Fruit fly (Drosophila melanogaster) whole organism, embryonic: ENCODE data around the gene Cyp311a1.

Experiments used
- B-H2 ChIP-seq: fragments of 200-800 bp; sonication (Bioruptor generic); optimal IDR thresholded peaks from 2 replicates; lab custom pipeline; 2018; ENCODE audit warnings: missing biosample characterization, mild to moderate bottlenecking, missing genetic modification characterization
- BtbVII ChIP-seq: fragments of 200-800 bp; sonication (Bioruptor generic); optimal IDR thresholded peaks from 3 replicates; lab custom pipeline; 2017; ENCODE audit warnings: missing biosample characterization, mild to moderate bottlenecking, missing genetic modification characterization
- CG11456 ChIP-seq: fragments of 200-800 bp; sonication (Bioruptor generic); IDR thresholded peaks from 3 replicates; pipeline ENCODE4 v1.3.6; 2022; ENCODE audit warnings: missing biosample characterization, missing genetic modification characterization
- CG12104 ChIP-seq: fragments of 200-800 bp; sonication (Bioruptor generic); optimal IDR thresholded peaks from 3 replicates; lab custom pipeline; 2016; ENCODE audit warnings: missing biosample characterization, missing genetic modification characterization
- CG12744 ChIP-seq: fragments of 200-800 bp; sonication (Bioruptor generic); optimal IDR thresholded peaks from 2 replicates; lab custom pipeline; 2016; ENCODE audit warnings: missing biosample characterization, missing genetic modification characterization
- CG12942 ChIP-seq: fragments of 200-800 bp; sonication (Bioruptor generic); optimal IDR thresholded peaks from 3 replicates; lab custom pipeline; 2016; ENCODE audit warnings: missing biosample characterization, missing genetic modification characterization
- CG14667 ChIP-seq: fragments of 200-800 bp; sonication (Bioruptor generic); IDR thresholded peaks from 2 replicates; pipeline ENCODE4 v1.3.6; 2022; ENCODE audit warnings: missing biosample characterization, missing genetic modification characterization
- CG17361 ChIP-seq: fragments of 200-800 bp; sonication (Bioruptor generic); IDR thresholded peaks from 3 replicates; pipeline ENCODE4 v1.3.6; 2022; ENCODE audit warnings: missing biosample characterization, missing genetic modification characterization
- CG17385 ChIP-seq: fragments of 200-800 bp; sonication (Bioruptor generic); optimal IDR thresholded peaks from 3 replicates; lab custom pipeline; 2018; ENCODE audit warnings: missing biosample characterization, mild to moderate bottlenecking, missing genetic modification characterization
- CG17829 ChIP-seq: fragments of 200-800 bp; optimal IDR thresholded peaks from 2 replicates; lab custom pipeline; 2019; ENCODE audit warnings: missing biosample characterization, mild to moderate bottlenecking, missing genetic modification characterization, moderate library complexity
- CG3065 ChIP-seq: fragments of 200-800 bp; sonication (Bioruptor generic); optimal IDR thresholded peaks from 2 replicates; lab custom pipeline; 2016; ENCODE audit warnings: missing biosample characterization, missing genetic modification characterization
- CG5180 ChIP-seq: fragments of 200-800 bp; sonication (Bioruptor generic); optimal IDR thresholded peaks from 3 replicates; lab custom pipeline; 2017; ENCODE audit warnings: missing biosample characterization, missing genetic modification characterization, mild to moderate bottlenecking, moderate library complexity, missing genetic modification reagents
- CG7556 ChIP-seq: fragments of 200-800 bp; sonication (Bioruptor generic); optimal IDR thresholded peaks from 2 replicates; lab custom pipeline; 2017; ENCODE audit warnings: missing biosample characterization, mild to moderate bottlenecking, missing genetic modification characterization
- CG7987 ChIP-seq: fragments of 200-800 bp; sonication (Bioruptor generic); optimal IDR thresholded peaks from 2 replicates; lab custom pipeline; 2018; ENCODE audit warnings: missing biosample characterization, mild to moderate bottlenecking, missing genetic modification characterization, moderate library complexity
- CoRest ChIP-seq: fragments of 200-800 bp; sonication (Bioruptor generic); optimal IDR thresholded peaks from 3 replicates; lab custom pipeline; 2018; ENCODE audit warnings: missing biosample characterization, mild to moderate bottlenecking, missing genetic modification characterization, moderate library complexity
- Doc2 ChIP-seq: fragments of 200-800 bp; sonication (Bioruptor generic); IDR thresholded peaks from 2 replicates; pipeline ENCODE4 v1.3.6; 2022; ENCODE audit warnings: missing biosample characterization, missing genetic modification characterization
- Hsf ChIP-seq: fragments of 200-800 bp; sonication (Bioruptor generic); optimal IDR thresholded peaks from 3 replicates; lab custom pipeline; 2016; ENCODE audit warnings: missing biosample characterization, missing genetic modification characterization
- MTF-1 ChIP-seq: fragments of 200-800 bp; sonication (Bioruptor generic); optimal IDR thresholded peaks from 2 replicates; lab custom pipeline; 2018; ENCODE audit warnings: missing biosample characterization, mild to moderate bottlenecking, missing genetic modification characterization, borderline replicate concordance
- Nf-YB ChIP-seq: fragments of 200-800 bp; sonication (Bioruptor generic); optimal IDR thresholded peaks from 3 replicates; lab custom pipeline; 2019; ENCODE audit warnings: missing biosample characterization, mild to moderate bottlenecking, missing genetic modification characterization, moderate library complexity
- Optix ChIP-seq: fragments of 200-800 bp; sonication (Bioruptor generic); IDR thresholded peaks from 3 replicates; pipeline ENCODE4 v1.3.6; 2022; ENCODE audit warnings: missing biosample characterization, missing genetic modification characterization
- PHDP ChIP-seq: fragments of 200-800 bp; sonication (Bioruptor generic); optimal IDR thresholded peaks from 3 replicates; lab custom pipeline; 2018; ENCODE audit warnings: missing biosample characterization, mild to moderate bottlenecking, missing genetic modification characterization, moderate library complexity
- ab ChIP-seq: fragments of 200-800 bp; sonication (Bioruptor generic); optimal IDR thresholded peaks from 2 replicates; lab custom pipeline; 2016; ENCODE audit warnings: missing biosample characterization, missing genetic modification characterization
- ac ChIP-seq: fragments of 200-800 bp; sonication (Bioruptor generic); optimal IDR thresholded peaks from 3 replicates; lab custom pipeline; 2017; ENCODE audit warnings: missing biosample characterization, mild to moderate bottlenecking, missing genetic modification characterization
- bbx ChIP-seq: fragments of 200-800 bp; sonication (Bioruptor generic); IDR thresholded peaks from 2 replicates; pipeline ENCODE4 v1.3.6; 2022; ENCODE audit warnings: missing biosample characterization, missing genetic modification characterization; ENCODE audit not compliant: partially characterized antibody
- bcd ChIP-seq: fragments of 200-800 bp; sonication (Bioruptor generic); optimal IDR thresholded peaks from 2 replicates; lab custom pipeline; 2017; ENCODE audit warnings: missing biosample characterization, mild to moderate bottlenecking, missing genetic modification characterization
- chif ChIP-seq, 2 experiments: fragments of 200-800 bp; sonication (Bioruptor generic); optimal IDR thresholded peaks; 3 replicates each; lab custom pipeline; 2016; ENCODE audit warnings: missing biosample characterization in 2 of 2, missing genetic modification characterization in 2 of 2
- crol ChIP-seq: fragments of 200-800 bp; sonication (Bioruptor generic); IDR thresholded peaks from 2 replicates; pipeline ENCODE4 v1.3.6; 2022; ENCODE audit warnings: missing biosample characterization, missing genetic modification characterization
- danr ChIP-seq: fragments of 200-800 bp; sonication (Bioruptor generic); IDR thresholded peaks from 2 replicates; pipeline ENCODE4 v1.3.6; 2022; ENCODE audit warnings: missing biosample characterization, missing genetic modification characterization
- dm ChIP-seq: fragments of 200-800 bp; sonication (Bioruptor generic); optimal IDR thresholded peaks from 3 replicates; lab custom pipeline; 2016; ENCODE audit warnings: missing biosample characterization, missing genetic modification characterization
- dmrt11E ChIP-seq: fragments of 200-800 bp; sonication (Bioruptor generic); optimal IDR thresholded peaks from 3 replicates; lab custom pipeline; 2018; ENCODE audit warnings: missing biosample characterization, mild to moderate bottlenecking, missing genetic modification characterization, moderate library complexity
- esg ChIP-seq: fragments of 200-800 bp; sonication (Bioruptor generic); conservative IDR thresholded peaks from 2 replicates; pipeline ENCODE4 v1.3.6; 2022; ENCODE audit warnings: missing biosample characterization, missing genetic modification characterization
- ftz-f1 ChIP-seq: fragments of 200-800 bp; sonication (Bioruptor generic); optimal IDR thresholded peaks from 2 replicates; lab custom pipeline; 2016; ENCODE audit warnings: missing biosample characterization, missing genetic modification characterization
- grn ChIP-seq: fragments of 200-800 bp; sonication (Bioruptor generic); optimal IDR thresholded peaks from 3 replicates; lab custom pipeline; 2017; ENCODE audit warnings: missing biosample characterization, missing genetic modification characterization
- hbn ChIP-seq: fragments of 200-800 bp; sonication (Bioruptor generic); IDR thresholded peaks from 2 replicates; pipeline ENCODE4 v1.3.6; 2022; ENCODE audit warnings: missing biosample characterization, missing genetic modification characterization; ENCODE audit not compliant: partially characterized antibody
- kni ChIP-seq: fragments of 200-800 bp; sonication (Bioruptor generic); optimal IDR thresholded peaks from 3 replicates; lab custom pipeline; 2017; ENCODE audit warnings: mild to moderate bottlenecking, missing biosample characterization, missing genetic modification reagents, missing genetic modification characterization
- lov ChIP-seq, 2 experiments: fragments of 200-800 bp in 1 of 2; fragments of >200 bp in 1 of 2; sonication (Bioruptor generic) in 1 of 2; IDR thresholded peaks in 1 of 2; optimal IDR thresholded peaks in 1 of 2; 2 replicates in 1 of 2; 3 replicates in 1 of 2; pipeline versions ENCODE4 v1.3.6 to Lab custom; 2017 to 2022; ENCODE audit warnings: missing biosample characterization in 1 of 2, missing genetic modification characterization in 1 of 2
- mld ChIP-seq: fragments of 200-800 bp; sonication (Bioruptor generic); IDR thresholded peaks from 3 replicates; pipeline ENCODE4 v1.3.6; 2022; ENCODE audit warnings: missing biosample characterization, missing genetic modification characterization; ENCODE audit not compliant: partially characterized antibody
- nerfin-2 ChIP-seq: fragments of 200-800 bp; sonication (Bioruptor generic); IDR thresholded peaks from 2 replicates; pipeline ENCODE4 v1.3.6; 2022; ENCODE audit warnings: missing biosample characterization, missing genetic modification characterization; ENCODE audit not compliant: partially characterized antibody
- pb ChIP-seq: fragments of 200-800 bp; sonication (Bioruptor generic); optimal IDR thresholded peaks from 3 replicates; lab custom pipeline; 2016; ENCODE audit warnings: missing biosample characterization, missing genetic modification characterization
- pfk ChIP-seq: fragments of 200-800 bp; sonication (Bioruptor generic); optimal IDR thresholded peaks from 2 replicates; lab custom pipeline; 2018; ENCODE audit warnings: missing biosample characterization, mild to moderate bottlenecking, missing genetic modification characterization, moderate library complexity
- pho ChIP-seq: fragments of 200-800 bp; sonication (Bioruptor generic); optimal IDR thresholded peaks from 2 replicates; lab custom pipeline; 2016; ENCODE audit warnings: missing biosample characterization, missing genetic modification characterization
- tap ChIP-seq: fragments of 200-800 bp; optimal IDR thresholded peaks from 3 replicates; lab custom pipeline; 2019; ENCODE audit warnings: missing biosample characterization, mild to moderate bottlenecking, missing genetic modification characterization, moderate library complexity
- tin ChIP-seq: fragments of 200-800 bp; sonication (Bioruptor generic); optimal IDR thresholded peaks from 3 replicates; lab custom pipeline; 2016; ENCODE audit warnings: missing biosample characterization, missing genetic modification characterization
- tio ChIP-seq: fragments of 200-800 bp; sonication (Bioruptor generic); optimal IDR thresholded peaks from 2 replicates; lab custom pipeline; 2017; ENCODE audit warnings: missing biosample characterization, missing genetic modification characterization, inconsistent platforms
- tx ChIP-seq: fragments of 200-800 bp; sonication (Bioruptor generic); optimal IDR thresholded peaks from 2 replicates; lab custom pipeline; 2016; ENCODE audit warnings: missing biosample characterization, missing genetic modification characterization
- usp ChIP-seq: fragments of >200 bp; optimal IDR thresholded peaks from 2 replicates; lab custom pipeline; 2017; ENCODE audit warnings: missing biosample characterization, missing genetic modification characterization
- yki ChIP-seq: fragments of >200 bp; optimal IDR thresholded peaks from 3 replicates; lab custom pipeline; 2018
- zen2 ChIP-seq: fragments of 200-800 bp; sonication (Bioruptor generic); IDR thresholded peaks from 3 replicates; pipeline ENCODE4 v1.3.6; 2022; ENCODE audit warnings: missing biosample characterization, missing genetic modification characterization; ENCODE audit not compliant: partially characterized antibody
- zf30C ChIP-seq: fragments of 200-800 bp; sonication (Bioruptor generic); optimal IDR thresholded peaks from 3 replicates; lab custom pipeline; 2018; ENCODE audit warnings: missing biosample characterization, mild to moderate bottlenecking, missing genetic modification characterization

The Cyp311a1 gene

dm6 chrX:12014800-12015389 lies 16.4 kb downstream of the Cyp311a1 start (continued):
- TF ChIP-seq CG7556 (no peak), pho (GFP tag; lab: Kevin White, UChicago) (no peak), nerfin-2 (GFP tag; lab: Robert Waterston, UW) (no peak), Doc2 (GFP tag; lab: Robert Waterston, UW) (no peak), mld (no peak), MTF-1 (GFP tag; lab: Kevin White, UChicago) (no peak), CG11456 (GFP tag; lab: Robert Waterston, UW) (0 out of 3 replicates have a peak, but pooled peaks have one; percentile 8), CG17361 (peak; percentile 59; the same call in 2 of the 3 replicates), tx (GFP tag; lab: Kevin White, UChicago) (no peak), Nf-YB (GFP tag; lab: Kevin White, UChicago) (no peak), ac (no peak), bbx (0 out of 2 replicates have a peak, but pooled peaks have one; percentile 7), yki (no peak), crol (GFP tag; lab: Robert Waterston, UW) (no peak), CG12744 (no peak), CG12104 (GFP tag; lab: Kevin White, UChicago) (no peak), BtbVII (GFP tag; lab: Kevin White, UChicago) (no peak), dm (GFP tag; lab: Kevin White, UChicago) (no peak), esg (GFP tag; lab: Robert Waterston, UW) (peak; percentile 7; the same call in 1 of the 2 replicates), lov (optimal IDR thresholded peaks at IDR 0.05; lab: Kevin White, UChicago) (no peak), lov (GFP tag; IDR thresholded peaks at IDR 0.05; lab: Robert Waterston, UW) (no peak), pfk (GFP tag; lab: Kevin White, UChicago) (no peak), tap (tag; lab: Kevin White, UChicago) (no peak), usp (GFP tag; lab: Kevin White, UChicago) (no peak), pb (GFP tag; lab: Kevin White, UChicago) (no peak), B-H2 (GFP tag; lab: Kevin White, UChicago) (no peak), PHDP (peak; percentile 37), CG12942 (GFP tag; lab: Kevin White, UChicago) (no peak), ab (GFP tag; lab: Kevin White, UChicago) (no peak), CG14667 (GFP tag; lab: Robert Waterston, UW) (peak; percentile 37; the same call in 1 of the 2 replicates), CG17385 (GFP tag; lab: Kevin White, UChicago) (peak; percentile 3), CG5180 (no peak), Optix (GFP tag; lab: Robert Waterston, UW) (0 out of 3 replicates have a peak, but pooled peaks have one; percentile 9), danr (GFP tag; lab: Robert Waterston, UW) (no peak), kni (GFP tag; lab: Kevin White, UChicago) (no peak), tin (GFP tag; lab: Kevin White, UChicago) (peak; percentile 28), CG17829 (peak; percentile 12), CG7987 (GFP tag; lab: Kevin White, UChicago) (no peak), zen2 (no peak), ftz-f1 (GFP tag; lab: Kevin White, UChicago) (no peak), chif (GFP tag; optimal IDR thresholded peaks at IDR 0.05; lab: Kevin White, UChicago) (peak in 1 of 2 experiments; percentile 32), CoRest (tag; lab: Kevin White, UChicago) (peak; percentile 15), dmrt11E (tag; lab: Kevin White, UChicago) (peak; percentile 7), grn (GFP tag; lab: Kevin White, UChicago) (no peak), Hsf (peak; percentile 17), bcd (GFP tag; lab: Kevin White, UChicago) (peak; percentile 21), hbn (GFP tag; lab: Robert Waterston, UW) (peak; percentile 25; the same call in 1 of the 2 replicates), zf30C (no peak), CG3065 (no peak), tio (GFP tag; lab: Kevin White, UChicago) (no peak)
